Fruit fly (Drosophila melanogaster): ENCODE data around the gene Ugt302E1.

DNA sequence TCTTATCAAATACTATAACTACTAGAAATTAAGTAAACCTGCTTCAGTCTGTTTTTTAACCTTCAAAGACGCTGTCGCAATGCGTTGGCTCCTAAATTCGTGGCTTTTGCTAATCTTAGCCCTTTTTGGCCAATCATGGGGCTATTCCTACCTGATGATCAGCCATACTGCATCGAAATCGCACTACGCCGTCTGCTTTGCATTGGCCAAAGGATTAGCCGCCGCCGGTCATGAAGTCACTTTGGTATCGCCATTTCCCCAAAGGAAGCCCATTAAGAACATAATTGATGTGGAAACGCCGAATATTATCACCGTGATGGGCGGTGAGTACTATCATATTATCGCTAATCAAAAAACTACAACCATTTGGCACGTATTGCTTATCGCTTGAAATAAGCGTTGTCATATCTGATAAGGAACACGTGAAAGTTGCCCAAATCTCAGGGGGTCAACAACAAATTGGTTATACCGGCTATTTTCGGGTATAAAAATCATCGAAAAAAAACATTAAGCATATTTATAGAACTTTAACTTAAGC lies at the start of gene Ugt302E1:
- TF ChIP-seq pan (optimal IDR thresholded peaks at IDR 0.05) (no peak), Myc (optimal IDR thresholded peaks at IDR 0.05) (no peak)
